Worm (Caenorhabditis elegans) whole organism, L2 larva: ENCODE measurements around the gene W02A2.9.
A peak's percentile ranks its signal among the peaks of the same experiment; 100 is the strongest.

ENCODE experiments used
- C34F6.9 ChIP-seq: fragments of 150-350 bp; optimal IDR thresholded peaks from 2 replicates; lab custom pipeline; 2014; ENCODE audit warnings: missing biosample characterization, missing genetic modification characterization
- F13H6.1 ChIP-seq: sonication (generic microtip); optimal IDR thresholded peaks from 2 replicates; lab custom pipeline; 2016; ENCODE audit warnings: missing genetic modification characterization, missing compliant biosample characterization
- R02D3.7 ChIP-seq: fragments of 150-350 bp; optimal IDR thresholded peaks from 2 replicates; lab custom pipeline; 2014; ENCODE audit warnings: missing biosample characterization, missing genetic modification characterization
- alr-1 ChIP-seq: fragments of 150-350 bp; optimal IDR thresholded peaks from 2 replicates; lab custom pipeline; 2014; ENCODE audit warnings: missing biosample characterization, missing genetic modification characterization
- blmp-1 ChIP-seq: sonication (generic microtip); optimal IDR thresholded peaks from 2 replicates; lab custom pipeline; 2017; ENCODE audit warnings: missing genetic modification characterization, mild to moderate bottlenecking, missing compliant biosample characterization, antibody characterized with exemption, moderate library complexity; ENCODE audit not compliant: insufficient read depth
- ceh-82 ChIP-seq: fragments of 150-350 bp; optimal IDR thresholded peaks from 2 replicates; lab custom pipeline; 2014; ENCODE audit warnings: missing biosample characterization, missing genetic modification characterization
- crh-2 ChIP-seq: sonication (generic microtip); optimal IDR thresholded peaks from 2 replicates; lab custom pipeline; 2017; ENCODE audit warnings: missing biosample characterization, missing genetic modification characterization
- dmd-4 ChIP-seq: sonication (generic microtip); optimal IDR thresholded peaks from 2 replicates; lab custom pipeline; 2017; ENCODE audit warnings: missing biosample characterization, missing genetic modification characterization
- egl-27 ChIP-seq: sonication (generic microtip); optimal IDR thresholded peaks from 3 replicates; lab custom pipeline; 2017; ENCODE audit warnings: missing biosample characterization, missing genetic modification reagents, missing genetic modification characterization
- elt-1 ChIP-seq: fragments of 150-350 bp; optimal IDR thresholded peaks from 2 replicates; lab custom pipeline; 2014; ENCODE audit warnings: missing biosample characterization, missing genetic modification characterization
- fos-1 ChIP-seq: fragments of 150-350 bp; optimal IDR thresholded peaks from 2 replicates; lab custom pipeline; 2014; ENCODE audit warnings: missing biosample characterization, missing genetic modification characterization
- gmeb-1 ChIP-seq: fragments of 150-350 bp; optimal IDR thresholded peaks from 2 replicates; lab custom pipeline; 2014; ENCODE audit warnings: missing biosample characterization, missing genetic modification characterization
- lin-11 ChIP-seq: fragments of 150-350 bp; sonication (generic microtip); optimal IDR thresholded peaks from 2 replicates; lab custom pipeline; 2014; ENCODE audit warnings: missing biosample characterization, missing genetic modification characterization, inconsistent platforms, mixed read lengths
- lin-13 ChIP-seq: fragments of 150-350 bp; optimal IDR thresholded peaks from 2 replicates; lab custom pipeline; 2014; ENCODE audit warnings: missing biosample characterization, missing genetic modification reagents, missing genetic modification characterization
- lin-39 ChIP-seq: fragments of 150-350 bp; optimal IDR thresholded peaks from 2 replicates; lab custom pipeline; 2014; ENCODE audit warnings: missing biosample characterization, missing genetic modification reagents, missing genetic modification characterization
- lsy-2 ChIP-seq, 2 experiments: fragments of 150-350 bp in 1 of 2; sonication (generic microtip) in 1 of 2; optimal IDR thresholded peaks; 2 replicates each; lab custom pipeline; 2014 to 2017; ENCODE audit warnings: missing biosample characterization in 2 of 2, missing genetic modification characterization in 2 of 2
- mab-5 ChIP-seq: fragments of 150-350 bp; optimal IDR thresholded peaks from 2 replicates; lab custom pipeline; 2014; ENCODE audit warnings: missing biosample characterization, missing genetic modification characterization
- mdl-1 ChIP-seq, 2 experiments: fragments of 150-350 bp in 1 of 2; sonication (generic microtip) in 1 of 2; optimal IDR thresholded peaks; 2 replicates each; lab custom pipeline; 2017; ENCODE audit warnings: missing biosample characterization in 2 of 2, missing genetic modification characterization in 2 of 2
- nhr-11 ChIP-seq: fragments of 150-350 bp; optimal IDR thresholded peaks from 2 replicates; lab custom pipeline; 2014; ENCODE audit warnings: missing biosample characterization, missing genetic modification characterization
- nhr-12 ChIP-seq: fragments of 150-350 bp; optimal IDR thresholded peaks from 2 replicates; lab custom pipeline; 2014; ENCODE audit warnings: missing biosample characterization, missing genetic modification characterization
- nhr-129 ChIP-seq: fragments of 150-350 bp; optimal IDR thresholded peaks from 2 replicates; lab custom pipeline; 2014; ENCODE audit warnings: missing biosample characterization, missing genetic modification characterization
- nhr-21 ChIP-seq: fragments of 150-350 bp; optimal IDR thresholded peaks from 2 replicates; lab custom pipeline; 2014; ENCODE audit warnings: missing biosample characterization, missing genetic modification characterization
- nhr-23 ChIP-seq: fragments of 150-350 bp; optimal IDR thresholded peaks from 2 replicates; lab custom pipeline; 2014; ENCODE audit warnings: missing biosample characterization, missing genetic modification reagents, missing genetic modification characterization
- nhr-237 ChIP-seq: fragments of 150-350 bp; optimal IDR thresholded peaks from 2 replicates; lab custom pipeline; 2014; ENCODE audit warnings: missing biosample characterization, missing genetic modification characterization
- nhr-25 ChIP-seq: fragments of 150-350 bp; sonication (generic microtip); optimal IDR thresholded peaks from 3 replicates; lab custom pipeline; 2014; ENCODE audit warnings: missing biosample characterization, missing genetic modification characterization
- nhr-6 ChIP-seq: fragments of 150-350 bp; optimal IDR thresholded peaks from 2 replicates; lab custom pipeline; 2014; ENCODE audit warnings: missing biosample characterization, missing genetic modification characterization
- nhr-77 ChIP-seq: fragments of 150-350 bp; optimal IDR thresholded peaks from 2 replicates; lab custom pipeline; 2014; ENCODE audit warnings: missing biosample characterization, missing genetic modification characterization
- peb-1 ChIP-seq: fragments of 150-350 bp; optimal IDR thresholded peaks from 2 replicates; lab custom pipeline; 2014; ENCODE audit warnings: missing biosample characterization, missing genetic modification characterization
- sem-4 ChIP-seq: fragments of 150-350 bp; optimal IDR thresholded peaks from 2 replicates; lab custom pipeline; 2014; ENCODE audit warnings: missing biosample characterization, missing genetic modification reagents, missing genetic modification characterization
- skn-1 ChIP-seq: sonication (generic microtip); optimal IDR thresholded peaks from 2 replicates; lab custom pipeline; 2017; ENCODE audit warnings: missing biosample characterization, missing genetic modification characterization
- sma-3 ChIP-seq: sonication (generic microtip); optimal IDR thresholded peaks from 2 replicates; lab custom pipeline; 2016; ENCODE audit warnings: missing genetic modification reagents, missing genetic modification characterization, missing compliant biosample characterization
- sma-9 ChIP-seq, 2 experiments: fragments of 150-350 bp in 1 of 2; sonication (generic microtip) in 1 of 2; optimal IDR thresholded peaks; 2 replicates each; lab custom pipeline; 2014 to 2016; ENCODE audit warnings: missing genetic modification characterization in 2 of 2, mild to moderate bottlenecking in 1 of 2, missing biosample characterization in 1 of 2, missing compliant biosample characterization in 1 of 2, missing genetic modification reagents in 1 of 2, moderate library complexity in 1 of 2
- snpc-4 ChIP-seq: fragments of 150-350 bp; optimal IDR thresholded peaks from 2 replicates; lab custom pipeline; 2014; ENCODE audit warnings: missing biosample characterization, missing genetic modification characterization
- unc-39 ChIP-seq: fragments of 150-350 bp; optimal IDR thresholded peaks from 2 replicates; lab custom pipeline; 2014; ENCODE audit warnings: missing biosample characterization, missing genetic modification characterization
- unc-55 ChIP-seq: fragments of 150-350 bp; sonication (generic microtip); optimal IDR thresholded peaks from 3 replicates; lab custom pipeline; 2014; ENCODE audit warnings: missing biosample characterization, missing genetic modification reagents, missing genetic modification characterization
- unc-62 ChIP-seq: fragments of 150-350 bp; optimal IDR thresholded peaks from 2 replicates; lab custom pipeline; 2014; ENCODE audit warnings: missing biosample characterization, missing genetic modification reagents, missing genetic modification characterization
- zag-1 ChIP-seq: fragments of 150-350 bp; optimal IDR thresholded peaks from 2 replicates; lab custom pipeline; 2014; ENCODE audit warnings: missing biosample characterization, missing genetic modification characterization
- ztf-11 ChIP-seq: sonication (generic microtip); optimal IDR thresholded peaks from 2 replicates; lab custom pipeline; 2017; ENCODE audit warnings: missing biosample characterization, missing genetic modification characterization
- ztf-4 ChIP-seq: fragments of 150-350 bp; optimal IDR thresholded peaks from 2 replicates; lab custom pipeline; 2014; ENCODE audit warnings: missing biosample characterization, missing genetic modification characterization

Gene W02A2.9

ce11 chrIV:13318773-13319172 lies 28.7 kb upstream of the W02A2.9 start (continued):
- TF ChIP-seq nhr-11: no peak
- TF ChIP-seq nhr-23 (tag; lab: Kevin White, UChicago): no peak
- peak; percentile 92 for TF ChIP-seq crh-2 (tag; lab: Kevin White, UChicago)
- TF ChIP-seq R02D3.7 (tag; lab: Kevin White, UChicago): no peak
- TF ChIP-seq C34F6.9 (tag; lab: Kevin White, UChicago): no peak
- TF ChIP-seq unc-39: no peak
- peak; percentile 42 for TF ChIP-seq nhr-6
- TF ChIP-seq zag-1: no peak
- TF ChIP-seq skn-1 (tag; lab: Kevin White, UChicago): peak; percentile 67
- TF ChIP-seq mdl-1 (tag; optimal IDR thresholded peaks at IDR 0.05; lab: Kevin White, UChicago): no peak
- no peak for TF ChIP-seq ztf-11 (tag; lab: Kevin White, UChicago)
- no peak for TF ChIP-seq lin-11
- no peak for TF ChIP-seq mab-5 (tag; lab: Kevin White, UChicago)

- TF ChIP-seq crh-2 (tag; lab: Kevin White, UChicago) (no peak), mdl-1 (tag; optimal IDR thresholded peaks at IDR 0.05; lab: Kevin White, UChicago) (no peak), nhr-12 (tag; lab: Kevin White, UChicago) (no peak)
These were observed 27.4 kb upstream of the W02A2.9 start for ce11 chrIV:13319886-13320650.

- TF ChIP-seq ceh-82 (tag; lab: Kevin White, UChicago): no peak
- peak; percentile 93 for TF ChIP-seq sma-3 (GFP tag; lab: Kevin White, UChicago)
- TF ChIP-seq blmp-1 (tag; lab: Kevin White, UChicago): peak; percentile 36
- TF ChIP-seq egl-27: peak; percentile 85
- peak; percentile 90 for TF ChIP-seq fos-1 (tag; lab: Kevin White, UChicago)
- no peak for TF ChIP-seq elt-1 (tag; lab: Kevin White, UChicago)
- TF ChIP-seq C34F6.9 (tag; lab: Kevin White, UChicago): peak; percentile 87
- no peak for TF ChIP-seq snpc-4 (tag; lab: Kevin White, UChicago)
- peak; percentile 92 for TF ChIP-seq sma-9 (GFP tag; optimal IDR thresholded peaks at IDR 0.05; lab: Kevin White, UChicago)
- no peak for TF ChIP-seq sma-9 (tag; optimal IDR thresholded peaks at IDR 0.05; lab: Kevin White, UChicago)
- peak in 1 of 2 experiments; percentile 64 for TF ChIP-seq mdl-1 (tag; optimal IDR thresholded peaks at IDR 0.05; lab: Kevin White, UChicago)
- no peak for TF ChIP-seq peb-1
- TF ChIP-seq sem-4: peak; percentile 45
- peak; percentile 69 for TF ChIP-seq nhr-6
- peak; percentile 97 for TF ChIP-seq nhr-129 (tag; lab: Kevin White, UChicago)
- no peak for TF ChIP-seq zag-1
- TF ChIP-seq unc-62 (GFP tag; lab: Kevin White, UChicago): peak; percentile 29
- TF ChIP-seq lsy-2 (tag; optimal IDR thresholded peaks at IDR 0.05; lab: Kevin White, UChicago): peak in 1 of 2 experiments; percentile 82
- peak; percentile 42 for TF ChIP-seq nhr-77 (tag; lab: Kevin White, UChicago)
- peak; percentile 88 for TF ChIP-seq nhr-21 (tag; lab: Kevin White, UChicago)
- TF ChIP-seq lin-39: no peak
- peak; percentile 34 for TF ChIP-seq lin-13 (GFP tag; lab: Kevin White, UChicago)
- TF ChIP-seq nhr-25 (tag; lab: Kevin White, UChicago): peak; percentile 53
- TF ChIP-seq crh-2 (tag; lab: Kevin White, UChicago): peak; percentile 98
- peak; percentile 48 for TF ChIP-seq ztf-4 (tag; lab: Kevin White, UChicago)
- peak; percentile 73 for TF ChIP-seq gmeb-1
- peak; percentile 88 for TF ChIP-seq F13H6.1 (tag; lab: Kevin White, UChicago)
- no peak for TF ChIP-seq dmd-4 (tag; lab: Kevin White, UChicago)
- no peak for TF ChIP-seq nhr-237 (tag; lab: Kevin White, UChicago)
- TF ChIP-seq nhr-23 (tag; lab: Kevin White, UChicago): no peak
- TF ChIP-seq unc-55 (GFP tag; lab: Kevin White, UChicago): no peak
- TF ChIP-seq nhr-12 (tag; lab: Kevin White, UChicago): no peak
- no peak for TF ChIP-seq alr-1 (tag; lab: Kevin White, UChicago)
- TF ChIP-seq skn-1 (tag; lab: Kevin White, UChicago): no peak
- TF ChIP-seq, all 48 proteins: peak for 20
These were observed 25.0 kb upstream of the W02A2.9 start for ce11 chrIV:13322429-13322828.
